Fruit fly (Drosophila melanogaster) whole organism, embryonic: ENCODE results near the gene sbr.

Experiments
- Bteb2 ChIP-seq: fragments of 200-800 bp; sonication (Bioruptor generic); optimal IDR thresholded peaks from 2 replicates; lab custom pipeline; 2016; ENCODE audit warnings: missing biosample characterization, missing genetic modification characterization
- CG11723 ChIP-seq: fragments of 200-800 bp; sonication (Bioruptor generic); optimal IDR thresholded peaks from 2 replicates; lab custom pipeline; 2017; ENCODE audit warnings: missing biosample characterization, mild to moderate bottlenecking, missing genetic modification characterization
- CG12155 ChIP-seq: fragments of 200-800 bp; sonication (Bioruptor generic); optimal IDR thresholded peaks from 3 replicates; lab custom pipeline; 2016; ENCODE audit warnings: missing biosample characterization, missing genetic modification characterization
- CG12236 ChIP-seq: fragments of 200-800 bp; sonication (Bioruptor generic); optimal IDR thresholded peaks from 2 replicates; lab custom pipeline; 2016; ENCODE audit warnings: missing biosample characterization, missing genetic modification characterization
- CG13296 ChIP-seq: fragments of 200-800 bp; sonication (Bioruptor generic); optimal IDR thresholded peaks from 3 replicates; lab custom pipeline; 2018; ENCODE audit warnings: missing biosample characterization, mild to moderate bottlenecking, missing genetic modification characterization
- CG14667 ChIP-seq: fragments of 200-800 bp; sonication (Bioruptor generic); IDR thresholded peaks from 2 replicates; pipeline ENCODE4 v1.3.6; 2022; ENCODE audit warnings: missing biosample characterization, missing genetic modification characterization
- CG15601 ChIP-seq: fragments of 200-800 bp; sonication (Bioruptor generic); optimal IDR thresholded peaks from 3 replicates; lab custom pipeline; 2019; ENCODE audit warnings: missing biosample characterization, mild to moderate bottlenecking, missing genetic modification characterization, moderate library complexity
- CG1647 ChIP-seq: fragments of 200-800 bp; sonication (Bioruptor generic); optimal IDR thresholded peaks from 3 replicates; lab custom pipeline; 2016; ENCODE audit warnings: missing biosample characterization, missing genetic modification characterization
- CG1792 ChIP-seq: fragments of 200-800 bp; sonication (Bioruptor generic); optimal IDR thresholded peaks from 2 replicates; lab custom pipeline; 2016; ENCODE audit warnings: missing biosample characterization, missing genetic modification characterization
- CG31224 ChIP-seq: fragments of 200-800 bp; sonication (Bioruptor generic); IDR thresholded peaks from 2 replicates; pipeline ENCODE4 v1.3.6; 2022; ENCODE audit warnings: missing biosample characterization, missing genetic modification characterization
- CG31441 ChIP-seq: fragments of 200-800 bp; sonication (Bioruptor generic); IDR thresholded peaks from 2 replicates; pipeline ENCODE4 v1.3.6; 2022; ENCODE audit warnings: missing biosample characterization, missing genetic modification characterization
- CG32532 ChIP-seq: fragments of 200-800 bp; sonication (Bioruptor generic); IDR thresholded peaks from 2 replicates; pipeline ENCODE4 v1.3.6; 2022; ENCODE audit warnings: missing biosample characterization, missing genetic modification characterization
- CG33557 ChIP-seq: fragments of 200-800 bp; sonication (Bioruptor generic); optimal IDR thresholded peaks from 2 replicates; lab custom pipeline; 2019; ENCODE audit warnings: missing biosample characterization, mild to moderate bottlenecking, missing genetic modification characterization, moderate library complexity
- CG3726 ChIP-seq: fragments of 200-800 bp; sonication (Bioruptor generic); IDR thresholded peaks from 3 replicates; pipeline ENCODE4, ENCODE4 v1.3.6; 2022; ENCODE audit warnings: missing biosample characterization, missing genetic modification characterization
- CG4404 ChIP-seq: fragments of 200-800 bp; sonication (Bioruptor generic); IDR thresholded peaks from 2 replicates; pipeline ENCODE4 v1.3.6; 2022; ENCODE audit warnings: missing biosample characterization, missing genetic modification characterization
- CG4707 ChIP-seq: fragments of 200-800 bp; sonication (Bioruptor generic); optimal IDR thresholded peaks from 2 replicates; lab custom pipeline; 2018; ENCODE audit warnings: missing biosample characterization, mild to moderate bottlenecking, missing genetic modification characterization, moderate library complexity
- CG6683 ChIP-seq: fragments of 200-800 bp; sonication (Bioruptor generic); optimal IDR thresholded peaks from 2 replicates; lab custom pipeline; 2017; ENCODE audit warnings: missing biosample characterization, mild to moderate bottlenecking, missing genetic modification characterization, missing genetic modification reagents
- CG7745 ChIP-seq: fragments of 200-800 bp; sonication (Bioruptor generic); optimal IDR thresholded peaks from 2 replicates; lab custom pipeline; 2018; ENCODE audit warnings: missing biosample characterization, mild to moderate bottlenecking, missing genetic modification characterization, moderate library complexity
- CG7987 ChIP-seq: fragments of 200-800 bp; sonication (Bioruptor generic); optimal IDR thresholded peaks from 2 replicates; lab custom pipeline; 2018; ENCODE audit warnings: missing biosample characterization, mild to moderate bottlenecking, missing genetic modification characterization, moderate library complexity
- CG8089 ChIP-seq: fragments of 200-800 bp; sonication (Bioruptor generic); optimal IDR thresholded peaks from 3 replicates; lab custom pipeline; 2016; ENCODE audit warnings: missing biosample characterization, missing genetic modification characterization
- Deaf1 ChIP-seq: fragments of 200-800 bp; optimal IDR thresholded peaks from 3 replicates; lab custom pipeline; 2019; ENCODE audit warnings: missing biosample characterization, mild to moderate bottlenecking, missing genetic modification characterization, moderate library complexity
- Fer2 ChIP-seq: fragments of 200-800 bp; sonication (Bioruptor generic); optimal IDR thresholded peaks from 2 replicates; lab custom pipeline; 2018; ENCODE audit warnings: missing biosample characterization, mild to moderate bottlenecking, missing genetic modification characterization, moderate library complexity
- HmgD ChIP-seq: fragments of 200-800 bp; sonication (Bioruptor generic); optimal IDR thresholded peaks from 3 replicates; lab custom pipeline; 2016; ENCODE audit warnings: missing biosample characterization, missing genetic modification characterization
- HmgZ ChIP-seq: fragments of 200-800 bp; sonication (Bioruptor generic); optimal IDR thresholded peaks from 2 replicates; lab custom pipeline; 2018; ENCODE audit warnings: missing biosample characterization, mild to moderate bottlenecking, missing genetic modification characterization
- Jarid2 ChIP-seq: fragments of 200-800 bp; sonication (Bioruptor generic); optimal IDR thresholded peaks from 3 replicates; lab custom pipeline; 2017; ENCODE audit warnings: mild to moderate bottlenecking, missing biosample characterization, missing genetic modification reagents, missing genetic modification characterization
- NC2β ChIP-seq: fragments of 200-800 bp; sonication (Bioruptor generic); optimal IDR thresholded peaks from 2 replicates; lab custom pipeline; 2016; ENCODE audit warnings: missing biosample characterization, missing genetic modification characterization
- NK7.1 ChIP-seq: fragments of 200-800 bp; sonication (Bioruptor generic); optimal IDR thresholded peaks from 3 replicates; lab custom pipeline; 2016; ENCODE audit warnings: missing biosample characterization, missing genetic modification characterization
- Oli ChIP-seq: fragments of 200-800 bp; sonication (Bioruptor generic); optimal IDR thresholded peaks from 2 replicates; lab custom pipeline; 2018; ENCODE audit warnings: missing biosample characterization, mild to moderate bottlenecking, missing genetic modification characterization, moderate library complexity
- Pdp1 ChIP-seq, 2 experiments: fragments of 200-800 bp; sonication (Bioruptor generic); optimal IDR thresholded peaks; 3 replicates each; lab custom pipeline; 2016; ENCODE audit warnings: missing biosample characterization in 2 of 2, missing genetic modification characterization in 2 of 2, mild to moderate bottlenecking in 1 of 2, moderate library complexity in 1 of 2
- Side ChIP-seq: fragments of 200-800 bp; sonication (Bioruptor generic); optimal IDR thresholded peaks from 2 replicates; lab custom pipeline; 2016; ENCODE audit warnings: missing biosample characterization, missing genetic modification characterization
- Sin3A ChIP-seq: fragments of >200 bp; optimal IDR thresholded peaks from 2 replicates; lab custom pipeline; 2018
- Spps ChIP-seq: fragments of 200-800 bp; sonication (Bioruptor generic); optimal IDR thresholded peaks from 2 replicates; lab custom pipeline; 2018; ENCODE audit warnings: missing biosample characterization, mild to moderate bottlenecking, missing genetic modification characterization
- corto ChIP-seq: fragments of 200-800 bp; sonication (Bioruptor generic); optimal IDR thresholded peaks from 2 replicates; lab custom pipeline; 2016; ENCODE audit warnings: missing biosample characterization, mild to moderate bottlenecking, missing genetic modification characterization, moderate library complexity
- crol ChIP-seq: fragments of 200-800 bp; sonication (Bioruptor generic); IDR thresholded peaks from 2 replicates; pipeline ENCODE4 v1.3.6; 2022; ENCODE audit warnings: missing biosample characterization, missing genetic modification characterization
- crp ChIP-seq, 2 experiments: fragments of 200-800 bp; sonication (Bioruptor generic); optimal IDR thresholded peaks; 2 replicates in 1 of 2; 3 replicates in 1 of 2; lab custom pipeline; 2017; ENCODE audit warnings: missing biosample characterization in 2 of 2, missing genetic modification characterization in 2 of 2, mild to moderate bottlenecking in 1 of 2, moderate library complexity in 1 of 2
- dan ChIP-seq: fragments of 200-800 bp; sonication (Bioruptor generic); IDR thresholded peaks from 2 replicates; pipeline ENCODE4 v1.3.6; 2022; ENCODE audit warnings: missing biosample characterization, missing genetic modification characterization
- hb ChIP-seq: fragments of 200-800 bp; sonication (Bioruptor generic); IDR thresholded peaks from 3 replicates; pipeline ENCODE4 v1.3.6; 2022; ENCODE audit warnings: missing biosample characterization, missing genetic modification characterization; ENCODE audit not compliant: partially characterized antibody
- lilli ChIP-seq: fragments of 200-800 bp; sonication (Bioruptor generic); optimal IDR thresholded peaks from 3 replicates; lab custom pipeline; 2016; ENCODE audit warnings: missing biosample characterization, missing genetic modification characterization
- lov ChIP-seq, 2 experiments: fragments of 200-800 bp in 1 of 2; fragments of >200 bp in 1 of 2; sonication (Bioruptor generic) in 1 of 2; IDR thresholded peaks in 1 of 2; optimal IDR thresholded peaks in 1 of 2; 2 replicates in 1 of 2; 3 replicates in 1 of 2; pipeline versions ENCODE4 v1.3.6 to Lab custom; 2017 to 2022; ENCODE audit warnings: missing biosample characterization in 1 of 2, missing genetic modification characterization in 1 of 2
- mld ChIP-seq: fragments of 200-800 bp; sonication (Bioruptor generic); IDR thresholded peaks from 3 replicates; pipeline ENCODE4 v1.3.6; 2022; ENCODE audit warnings: missing biosample characterization, missing genetic modification characterization; ENCODE audit not compliant: partially characterized antibody
- pros ChIP-seq: fragments of 200-800 bp; sonication (Bioruptor generic); optimal IDR thresholded peaks from 3 replicates; lab custom pipeline; 2019; ENCODE audit warnings: missing biosample characterization, mild to moderate bottlenecking, missing genetic modification characterization, moderate library complexity
- rib ChIP-seq: fragments of 200-800 bp; sonication (Bioruptor generic); IDR thresholded peaks from 2 replicates; pipeline ENCODE4 v1.3.6; 2022; ENCODE audit warnings: missing biosample characterization, missing genetic modification characterization
- sug ChIP-seq: fragments of 200-800 bp; optimal IDR thresholded peaks from 2 replicates; lab custom pipeline; 2019; ENCODE audit warnings: missing biosample characterization, mild to moderate bottlenecking, missing genetic modification characterization, moderate library complexity
- toy ChIP-seq: fragments of 200-800 bp; sonication (Bioruptor generic); IDR thresholded peaks from 2 replicates; pipeline ENCODE4 v1.3.6; 2022; ENCODE audit warnings: missing biosample characterization, missing genetic modification characterization
- trh ChIP-seq: fragments of 200-800 bp; sonication (Bioruptor generic); optimal IDR thresholded peaks from 2 replicates; lab custom pipeline; 2016; ENCODE audit warnings: missing biosample characterization, missing genetic modification characterization
- ttk ChIP-seq: fragments of 200-800 bp; sonication (Bioruptor generic); IDR thresholded peaks from 2 replicates; pipeline ENCODE4 v2.1.2; 2022; ENCODE audit warnings: missing biosample characterization, missing genetic modification characterization
- unc-4 ChIP-seq: fragments of 200-800 bp; sonication (Bioruptor generic); IDR thresholded peaks from 2 replicates; pipeline ENCODE4 v1.3.6; 2022; ENCODE audit warnings: missing biosample characterization, missing genetic modification characterization; ENCODE audit not compliant: partially characterized antibody
- vvl ChIP-seq: fragments of 200-800 bp; sonication (Bioruptor generic); IDR thresholded peaks from 2 replicates; pipeline ENCODE4 v1.3.6; 2022; ENCODE audit warnings: missing biosample characterization, missing genetic modification characterization
- yki ChIP-seq: fragments of >200 bp; optimal IDR thresholded peaks from 3 replicates; lab custom pipeline; 2018
- z ChIP-seq: fragments of 200-800 bp; sonication (Bioruptor generic); IDR thresholded peaks from 3 replicates; pipeline ENCODE4 v1.3.6; 2022; ENCODE audit warnings: missing biosample characterization, missing genetic modification characterization

Gene sbr

dm6 chrX:10877087-10877935 lies 30.4 kb upstream of the sbr start, which contains the start of gene CG1637 (continued):
- TF ChIP-seq CG8089 (GFP tag; lab: Kevin White, UChicago), result no peak
- TF ChIP-seq unc-4, result peak; percentile 65
- TF ChIP-seq corto, result no peak
- no peak for TF ChIP-seq Fer2 (tag; lab: Kevin White, UChicago)
- no peak for TF ChIP-seq sug (tag; lab: Kevin White, UChicago)
- 0 out of 3 replicates have a peak, but pooled peaks have one; percentile 52 for TF ChIP-seq mld (GFP tag; lab: Robert Waterston, UW)
- no peak for TF ChIP-seq CG7745 (tag; lab: Kevin White, UChicago)
- TF ChIP-seq Spps (tag; lab: Kevin White, UChicago), result no peak
- TF ChIP-seq CG11723 (GFP tag; lab: Kevin White, UChicago), result no peak
- no peak for TF ChIP-seq CG3726 (GFP tag; lab: Robert Waterston, UW)
- TF ChIP-seq CG31224 (GFP tag; lab: Robert Waterston, UW), result no peak
- TF ChIP-seq NK7.1 (GFP tag; lab: Kevin White, UChicago), result no peak
- TF ChIP-seq pros, result no peak
- no peak for TF ChIP-seq crol (GFP tag; lab: Robert Waterston, UW)
- no peak for TF ChIP-seq rib (GFP tag; lab: Robert Waterston, UW)
- TF ChIP-seq HmgZ (tag; lab: Kevin White, UChicago), result no peak
- TF ChIP-seq HmgD (GFP tag; lab: Kevin White, UChicago), result no peak
- TF ChIP-seq Side, result no peak
- no peak for TF ChIP-seq toy (GFP tag; lab: Robert Waterston, UW)
- no peak for TF ChIP-seq CG33557
- no peak for TF ChIP-seq Oli (tag; lab: Kevin White, UChicago)
- no peak for TF ChIP-seq hb
- no peak for TF ChIP-seq lilli (GFP tag; lab: Kevin White, UChicago)
- no peak for TF ChIP-seq lov (optimal IDR thresholded peaks at IDR 0.05; lab: Kevin White, UChicago)
- TF ChIP-seq lov (GFP tag; IDR thresholded peaks at IDR 0.05; lab: Robert Waterston, UW), result no peak
- TF ChIP-seq CG4404, result no peak
- TF ChIP-seq CG4707 (GFP tag; lab: Kevin White, UChicago), result no peak
- TF ChIP-seq CG12155 (GFP tag; lab: Kevin White, UChicago), result no peak
- TF ChIP-seq CG32532 (GFP tag; lab: Robert Waterston, UW), result no peak
- TF ChIP-seq vvl (GFP tag; lab: Robert Waterston, UW), result peak; percentile 44; the same call in 1 of the 2 replicates
- TF ChIP-seq CG14667 (GFP tag; lab: Robert Waterston, UW), result no peak
- TF ChIP-seq CG13296 (GFP tag; lab: Kevin White, UChicago), result no peak
- no peak for TF ChIP-seq CG12236 (GFP tag; lab: Kevin White, UChicago)
- TF ChIP-seq CG1792 (GFP tag; lab: Kevin White, UChicago), result no peak
- no peak for TF ChIP-seq dan (GFP tag; lab: Robert Waterston, UW)
- TF ChIP-seq Deaf1, result no peak
- TF ChIP-seq CG15601, result no peak
- TF ChIP-seq Sin3A (lab: Kevin White, UChicago), result no peak
- TF ChIP-seq ttk (GFP tag; lab: Robert Waterston, UW), result no peak
- peak in 1 of 2 experiments; percentile 25 for TF ChIP-seq crp (GFP tag; optimal IDR thresholded peaks at IDR 0.05; lab: Kevin White, UChicago)
- no peak for TF ChIP-seq Bteb2
- no peak for TF ChIP-seq yki (lab: Kevin White, UChicago)
- TF ChIP-seq CG7987, result no peak
- no peak for TF ChIP-seq CG31441 (GFP tag; lab: Robert Waterston, UW)
- TF ChIP-seq trh (GFP tag; lab: Kevin White, UChicago), result no peak
- TF ChIP-seq Pdp1 (GFP tag; optimal IDR thresholded peaks at IDR 0.05; lab: Kevin White, UChicago), result no peak
- TF ChIP-seq CG6683, result no peak
- no peak for TF ChIP-seq NC2β
- no peak for TF ChIP-seq CG1647 (GFP tag; lab: Kevin White, UChicago)
- TF ChIP-seq z, result no peak
- no peak for TF ChIP-seq Jarid2 (GFP tag; lab: Kevin White, UChicago)
